Fruit fly (Drosophila melanogaster): ENCODE measurements around the gene CG9922.
A peak's percentile ranks its signal among the peaks of the same experiment; 100 is the strongest.

dm6 chr3R:14031531-14032414, 4.4 kb downstream of the CG9922 start, which contains the start of the genes rdx and CG3061:
- no peak for TF ChIP-seq psq (optimal IDR thresholded peaks at IDR 0.05)
- TF ChIP-seq CG8478 (optimal IDR thresholded peaks at IDR 0.05): peak; percentile 50

Measured in whole organism.